Worm (Caenorhabditis elegans) whole organism, late embryonic: ENCODE measurements around the gene Y81B9A.4.

Experiments
- F13H6.1 ChIP-seq: sonication (generic microtip); optimal IDR thresholded peaks from 2 replicates; lab custom pipeline; 2016; ENCODE audit warnings: missing genetic modification characterization, missing compliant biosample characterization
- T23F11.4 ChIP-seq: fragments of 200-800 bp; sonication (Bioruptor generic); optimal IDR thresholded peaks from 2 replicates; lab custom pipeline; 2018; ENCODE audit warnings: mild to moderate bottlenecking, missing genetic modification characterization, missing compliant biosample characterization
- ceh-18 ChIP-seq: sonication (generic microtip); optimal IDR thresholded peaks from 2 replicates; lab custom pipeline; 2016; ENCODE audit warnings: missing genetic modification characterization, missing compliant biosample characterization
- ceh-19 ChIP-seq: fragments of 200-800 bp; sonication (Bioruptor generic); optimal IDR thresholded peaks from 2 replicates; lab custom pipeline; 2018; ENCODE audit warnings: mild to moderate bottlenecking, missing genetic modification characterization, missing compliant biosample characterization
- ceh-2 ChIP-seq: sonication (generic microtip); optimal IDR thresholded peaks from 2 replicates; lab custom pipeline; 2016; ENCODE audit warnings: missing genotype, missing genetic modification characterization, missing compliant biosample characterization
- ceh-24 ChIP-seq: sonication (generic microtip); optimal IDR thresholded peaks from 2 replicates; lab custom pipeline; 2016; ENCODE audit warnings: mild to moderate bottlenecking, missing genetic modification characterization, missing compliant biosample characterization
- ceh-31 ChIP-seq: sonication (generic microtip); optimal IDR thresholded peaks from 2 replicates; lab custom pipeline; 2016; ENCODE audit warnings: missing genetic modification characterization, missing compliant biosample characterization
- ceh-34 ChIP-seq: sonication (generic microtip); optimal IDR thresholded peaks from 2 replicates; lab custom pipeline; 2016; ENCODE audit warnings: mild to moderate bottlenecking, missing genetic modification characterization, missing compliant biosample characterization
- ceh-45 ChIP-seq: fragments of 200-800 bp; sonication (Bioruptor generic); IDR thresholded peaks from 2 replicates; pipeline ENCODE4 v1.3.6; 2022; ENCODE audit warnings: missing genetic modification reagents, missing genetic modification characterization, missing compliant biosample characterization
- ceh-48 ChIP-seq: sonication (generic microtip); optimal IDR thresholded peaks from 2 replicates; lab custom pipeline; 2016; ENCODE audit warnings: missing genetic modification characterization, inconsistent platforms, missing compliant biosample characterization
- che-1 ChIP-seq: sonication (generic microtip); optimal IDR thresholded peaks from 2 replicates; lab custom pipeline; 2016; ENCODE audit warnings: mild to moderate bottlenecking, missing genetic modification characterization, missing compliant biosample characterization
- dmd-4 ChIP-seq: sonication (generic microtip); optimal IDR thresholded peaks from 2 replicates; lab custom pipeline; 2016; ENCODE audit warnings: borderline replicate concordance, missing genetic modification characterization, missing compliant biosample characterization
- dve-1 ChIP-seq: sonication (generic microtip); optimal IDR thresholded peaks from 2 replicates; lab custom pipeline; 2017; ENCODE audit warnings: antibody characterized with exemption, mild to moderate bottlenecking, missing genetic modification characterization, missing compliant biosample characterization
- elt-2 ChIP-seq: sonication (generic microtip); optimal IDR thresholded peaks from 2 replicates; lab custom pipeline; 2016; ENCODE audit warnings: missing genetic modification reagents, missing genetic modification characterization, missing compliant biosample characterization
- ets-4 ChIP-seq: sonication (generic microtip); optimal IDR thresholded peaks from 2 replicates; lab custom pipeline; 2016; ENCODE audit warnings: missing genetic modification characterization, missing compliant biosample characterization
- eyg-1 ChIP-seq: sonication (generic microtip); optimal IDR thresholded peaks from 2 replicates; lab custom pipeline; 2016; ENCODE audit warnings: missing genotype, missing genetic modification characterization, missing compliant biosample characterization
- fax-1 ChIP-seq: sonication (generic microtip); optimal IDR thresholded peaks from 2 replicates; lab custom pipeline; 2016; ENCODE audit warnings: missing genotype, missing genetic modification characterization, missing compliant biosample characterization
- gmeb-2 ChIP-seq: sonication (generic microtip); optimal IDR thresholded peaks from 2 replicates; lab custom pipeline; 2016; ENCODE audit warnings: missing genetic modification characterization, inconsistent platforms, missing compliant biosample characterization
- hlh-13 ChIP-seq: fragments of 200-800 bp; sonication (Bioruptor generic); optimal IDR thresholded peaks from 2 replicates; lab custom pipeline; 2018; ENCODE audit warnings: mild to moderate bottlenecking, missing genetic modification characterization, missing compliant biosample characterization
- hlh-30 ChIP-seq: sonication (generic microtip); optimal IDR thresholded peaks from 2 replicates; lab custom pipeline; 2017; ENCODE audit warnings: antibody characterized with exemption, missing genetic modification characterization, missing compliant biosample characterization; ENCODE audit not compliant: insufficient read depth
- lim-6 ChIP-seq: sonication (generic microtip); optimal IDR thresholded peaks from 2 replicates; lab custom pipeline; 2016; ENCODE audit warnings: missing genetic modification characterization, missing compliant biosample characterization
- mec-3 ChIP-seq: sonication (generic microtip); optimal IDR thresholded peaks from 2 replicates; lab custom pipeline; 2016; ENCODE audit warnings: borderline replicate concordance, missing genetic modification characterization, missing compliant biosample characterization
- nfya-1 ChIP-seq: sonication (generic microtip); optimal IDR thresholded peaks from 2 replicates; lab custom pipeline; 2017; ENCODE audit warnings: missing genetic modification characterization, mild to moderate bottlenecking, missing compliant biosample characterization, antibody characterized with exemption, moderate library complexity
- odd-2 ChIP-seq: sonication (generic microtip); optimal IDR thresholded peaks from 2 replicates; lab custom pipeline; 2017; ENCODE audit warnings: antibody characterized with exemption, mild to moderate bottlenecking, missing genetic modification characterization, missing compliant biosample characterization
- pax-1 ChIP-seq: fragments of 150-350 bp; optimal IDR thresholded peaks from 2 replicates; lab custom pipeline; 2014; ENCODE audit warnings: missing biosample characterization, missing genetic modification characterization
- pha-2 ChIP-seq: sonication (generic microtip); optimal IDR thresholded peaks from 2 replicates; lab custom pipeline; 2017; ENCODE audit warnings: mild to moderate bottlenecking, missing genetic modification characterization, missing compliant biosample characterization
- ref-2 ChIP-seq: sonication (generic microtip); optimal IDR thresholded peaks from 2 replicates; lab custom pipeline; 2016; ENCODE audit warnings: missing genetic modification characterization, missing compliant biosample characterization
- rnt-1 ChIP-seq: sonication (generic microtip); optimal IDR thresholded peaks from 2 replicates; lab custom pipeline; 2016; ENCODE audit warnings: missing genetic modification characterization, missing compliant biosample characterization
- sdc-2 ChIP-seq: sonication (generic microtip); optimal IDR thresholded peaks from 2 replicates; lab custom pipeline; 2016; ENCODE audit warnings: missing genotype, missing genetic modification characterization, missing compliant biosample characterization
- syd-9 ChIP-seq: sonication (generic microtip); optimal IDR thresholded peaks from 2 replicates; lab custom pipeline; 2016; ENCODE audit warnings: mild to moderate bottlenecking, missing genetic modification characterization, moderate library complexity, missing compliant biosample characterization
- tbx-2 ChIP-seq: sonication (generic microtip); optimal IDR thresholded peaks from 2 replicates; lab custom pipeline; 2016; ENCODE audit warnings: missing genetic modification characterization, missing compliant biosample characterization
- unc-3 ChIP-seq, 2 experiments: fragments of 200-800 bp in 1 of 2; sonication (Bioruptor generic) in 1 of 2; sonication (generic microtip) in 1 of 2; conservative IDR thresholded peaks in 1 of 2; optimal IDR thresholded peaks in 1 of 2; 2 replicates each; pipeline versions ENCODE4 v1.3.6 to Lab custom; 2016 to 2022; ENCODE audit warnings: missing compliant biosample characterization in 2 of 2, missing genetic modification characterization in 2 of 2, missing genetic modification reagents in 1 of 2
- unc-55 ChIP-seq: sonication (generic microtip); optimal IDR thresholded peaks from 2 replicates; lab custom pipeline; 2017; ENCODE audit warnings: missing biosample characterization, missing genetic modification reagents, missing genetic modification characterization
- ztf-16 ChIP-seq: sonication (generic microtip); optimal IDR thresholded peaks from 2 replicates; lab custom pipeline; 2017; ENCODE audit warnings: missing genetic modification characterization, missing compliant biosample characterization

Y81B9A.4 gene

DNA sequence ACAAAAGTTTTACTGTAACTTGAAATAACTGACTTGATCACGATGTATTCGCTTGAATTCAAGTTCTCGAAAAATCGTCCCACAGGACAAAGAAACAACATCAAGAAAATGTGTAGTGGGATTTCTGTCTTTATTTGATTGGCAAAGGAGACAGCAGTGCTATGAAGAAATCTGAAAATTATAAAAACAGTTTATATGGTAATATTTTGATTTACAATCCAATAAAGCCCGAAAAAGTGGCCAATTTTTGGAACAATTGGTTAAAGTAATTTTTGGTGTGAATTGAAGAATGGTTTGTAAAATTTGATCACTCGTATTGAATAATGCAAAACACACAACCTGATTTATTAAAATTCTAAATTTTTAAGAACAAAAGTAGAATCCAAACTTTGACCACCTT lies at the start of gene Y81B9A.4:
Gene Y81B9A.4, minus strand, starts transcription at position 101 of the 400 bp plus-strand sequence.
- TF ChIP-seq odd-2 (tag; lab: Kevin White, UChicago) = no peak

DNA sequence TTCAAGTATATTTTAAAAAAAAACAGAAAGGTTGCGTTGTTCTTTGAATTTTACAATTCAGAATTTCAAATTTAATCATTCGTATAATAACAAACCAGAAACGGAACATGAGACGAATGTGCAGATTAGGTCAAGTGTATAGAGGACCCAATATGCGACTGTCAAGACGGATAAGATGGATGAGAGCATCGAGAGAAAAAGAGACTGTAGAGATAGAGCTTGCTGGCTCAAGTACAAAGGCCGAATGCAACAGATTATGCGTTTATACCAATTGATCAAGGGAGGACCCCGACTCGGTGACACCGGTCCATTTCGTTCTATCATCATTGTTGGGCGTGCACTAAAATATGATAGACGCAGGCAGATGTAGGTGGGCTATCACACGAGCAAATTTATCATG lies 49.6 kb upstream of the Y81B9A.4 start:
- TF ChIP-seq ets-4 = no peak
- TF ChIP-seq ceh-2 (tag; lab: Kevin White, UChicago) = no peak
- TF ChIP-seq dve-1 (tag; lab: Kevin White, UChicago) = no peak

DNA sequence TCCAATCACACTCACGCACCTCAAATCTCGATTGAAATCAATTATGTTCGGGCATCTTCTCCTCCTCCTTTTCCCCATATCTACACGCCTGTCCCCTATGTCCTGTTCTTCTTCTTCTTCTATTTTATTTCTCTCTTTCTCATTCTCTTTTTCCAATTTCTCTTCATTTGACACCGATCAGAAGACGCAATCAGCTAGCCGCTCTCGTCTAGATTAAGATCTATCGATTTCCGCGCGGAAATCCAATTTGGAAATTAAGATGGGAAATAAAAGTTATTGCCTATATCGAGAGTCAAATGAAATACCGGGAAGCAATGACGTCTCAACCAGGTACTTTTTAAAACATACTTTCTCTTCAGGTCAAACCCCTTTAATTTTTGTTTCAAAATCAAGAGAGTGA lies 47.7 kb upstream of the Y81B9A.4 start:
- TF ChIP-seq syd-9 (tag; lab: Kevin White, UChicago) (no peak), rnt-1 (peak; percentile 73), ceh-19 (GFP tag; lab: Kevin White, UChicago) (no peak), unc-55 (GFP tag; lab: Kevin White, UChicago) (peak; percentile 19), eyg-1 (tag; lab: Kevin White, UChicago) (no peak), hlh-13 (no peak)

DNA sequence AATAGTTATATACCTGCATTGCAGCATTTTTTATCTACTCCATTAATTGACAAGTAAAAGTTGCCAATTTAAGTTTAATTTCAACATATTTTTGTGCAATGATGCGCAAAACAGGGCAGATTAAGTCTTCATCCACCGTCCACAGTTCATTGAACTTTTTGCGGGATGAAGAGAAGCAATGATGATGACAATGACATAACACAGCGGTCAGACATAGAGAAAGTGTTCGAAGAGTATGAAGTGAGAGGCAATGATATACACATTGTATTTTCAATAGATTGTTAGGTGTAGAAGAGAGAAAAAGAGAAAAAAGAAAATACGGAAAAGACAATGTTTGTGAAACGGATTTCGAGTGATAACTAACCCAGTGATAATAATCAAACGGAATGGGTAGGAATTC lies 46.2 kb upstream of the Y81B9A.4 start:
- TF ChIP-seq F13H6.1 (tag; lab: Kevin White, UChicago) (no peak), lim-6 (tag; lab: Kevin White, UChicago) (no peak)

DNA sequence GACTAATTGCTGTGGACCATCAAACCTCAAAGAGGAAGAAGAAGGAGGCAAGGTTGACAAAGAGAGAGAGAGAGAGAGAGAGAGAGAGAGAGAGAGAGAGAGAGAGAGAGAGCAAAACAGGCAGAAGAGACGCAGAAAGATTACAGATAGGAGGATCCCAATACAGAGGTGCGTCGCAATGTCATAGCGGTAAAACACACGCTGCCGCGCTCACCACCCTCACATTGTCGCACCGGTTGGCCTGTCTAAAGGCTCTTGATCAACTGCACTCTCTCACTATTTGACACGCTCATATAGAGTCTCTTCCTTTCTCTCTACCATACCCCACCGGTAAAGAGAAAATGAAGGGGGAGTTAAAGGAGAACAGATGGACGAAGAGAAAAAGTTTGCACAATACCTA lies 44.5 kb upstream of the Y81B9A.4 start:
- TF ChIP-seq tbx-2 (tag; lab: Kevin White, UChicago) (peak; percentile 62), ceh-31 (peak; percentile 61), mec-3 (tag; lab: Kevin White, UChicago) (no peak), pha-2 (peak; percentile 60), ceh-24 (tag; lab: Kevin White, UChicago) (no peak), ceh-45 (GFP tag; lab: Robert Waterston, UW) (no peak), gmeb-2 (tag; lab: Kevin White, UChicago) (no peak), fax-1 (tag; lab: Kevin White, UChicago) (no peak), ceh-18 (peak; percentile 11), F13H6.1 (tag; lab: Kevin White, UChicago) (no peak), unc-55 (GFP tag; lab: Kevin White, UChicago) (peak; percentile 32), ets-4 (no peak), sdc-2 (tag; lab: Kevin White, UChicago) (peak; percentile 73), ceh-48 (tag; lab: Kevin White, UChicago) (no peak), ceh-34 (peak; percentile 10), unc-3 (GFP tag; conservative IDR thresholded peaks at IDR 0.05; lab: Robert Waterston, UW) (no peak), unc-3 (tag; optimal IDR thresholded peaks at IDR 0.05; lab: Kevin White, UChicago) (no peak), ref-2 (peak; percentile 52), odd-2 (tag; lab: Kevin White, UChicago) (no peak), nfya-1 (tag; lab: Kevin White, UChicago) (peak; percentile 46), ceh-19 (GFP tag; lab: Kevin White, UChicago) (peak; percentile 1), elt-2 (tag; lab: Kevin White, UChicago) (peak; percentile 57), hlh-30 (tag; lab: Kevin White, UChicago) (peak; percentile 32), ztf-16 (tag; lab: Kevin White, UChicago) (peak; percentile 31), dmd-4 (tag; lab: Kevin White, UChicago) (no peak), T23F11.4 (GFP tag; lab: Kevin White, UChicago) (peak; percentile 18), pax-1 (peak; percentile 1), che-1 (tag; lab: Kevin White, UChicago) (peak; percentile 60)
- TF ChIP-seq, all 69 proteins: peak for 16
